Worm (Caenorhabditis elegans): Measurements from ENCODE around the gene nep-8.

DNA sequence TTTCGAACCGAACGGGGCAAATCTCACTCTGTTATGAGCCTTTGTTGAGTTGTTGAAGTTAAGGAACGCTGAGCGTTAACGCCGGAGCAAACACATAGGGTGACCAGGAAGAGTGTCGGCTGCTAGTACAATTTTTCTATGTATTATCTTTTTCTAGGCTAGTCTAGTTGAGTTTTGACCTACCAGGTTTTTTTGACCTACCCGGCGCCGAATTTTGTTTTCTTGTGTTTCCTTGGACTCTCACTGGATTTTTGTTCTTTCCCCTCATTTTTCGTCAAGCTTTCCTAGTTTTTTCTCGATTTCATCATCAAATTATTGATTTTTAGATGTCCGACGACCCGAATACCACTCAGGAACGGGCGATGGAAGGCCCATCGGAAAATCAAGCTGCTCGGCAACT, 22.1 kb upstream of the nep-8 start, which contains the start of gene T06D4.1:
- no peak for TF ChIP-seq hlh-30 (tag; optimal IDR thresholded peaks at IDR 0.05; ENCODE audit: insufficient read depth)
- TF ChIP-seq hlh-15 (tag; optimal IDR thresholded peaks at IDR 0.05), result no peak
- no peak for TF ChIP-seq ama-1 (optimal IDR thresholded peaks at IDR 0.05)

All from whole organism, late embryonic.